Worm (Caenorhabditis elegans) whole organism, late embryonic: ENCODE measurements around the gene F44G4.7.

Experiments used
- K09A11.1 ChIP-seq: sonication (generic microtip); optimal IDR thresholded peaks from 2 replicates; lab custom pipeline; 2017; ENCODE audit warnings: antibody characterized with exemption, mild to moderate bottlenecking, missing genetic modification characterization, missing compliant biosample characterization; ENCODE audit not compliant: insufficient read depth
- ceh-24 ChIP-seq: sonication (generic microtip); optimal IDR thresholded peaks from 2 replicates; lab custom pipeline; 2016; ENCODE audit warnings: mild to moderate bottlenecking, missing genetic modification characterization, missing compliant biosample characterization
- ceh-6 ChIP-seq: fragments of 200-800 bp; sonication (Bioruptor generic); optimal IDR thresholded peaks from 2 replicates; lab custom pipeline; 2018; ENCODE audit warnings: mild to moderate bottlenecking, missing genetic modification characterization, missing compliant biosample characterization
- elt-2 ChIP-seq: sonication (generic microtip); optimal IDR thresholded peaks from 2 replicates; lab custom pipeline; 2016; ENCODE audit warnings: missing genetic modification reagents, missing genetic modification characterization, missing compliant biosample characterization
- gmeb-2 ChIP-seq: sonication (generic microtip); optimal IDR thresholded peaks from 2 replicates; lab custom pipeline; 2016; ENCODE audit warnings: missing genetic modification characterization, inconsistent platforms, missing compliant biosample characterization

DNA sequence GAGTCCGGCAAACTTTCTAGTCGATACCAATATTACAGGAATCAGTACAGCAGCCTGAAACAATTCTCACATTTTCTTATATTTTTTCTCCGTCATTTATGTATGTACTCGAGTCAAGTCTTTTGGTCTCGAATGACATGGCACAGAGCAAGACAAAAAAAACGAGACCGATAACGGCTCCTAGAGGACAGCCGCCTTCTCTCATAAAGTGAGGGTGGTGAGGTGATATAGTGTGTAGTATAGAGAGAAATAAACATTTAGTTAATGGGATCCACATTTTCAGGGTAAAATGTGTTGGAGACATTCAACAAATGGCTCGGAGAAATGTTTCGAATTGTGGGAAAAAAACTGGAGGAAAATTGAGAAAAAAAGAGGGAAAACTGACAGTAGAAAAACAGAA lies 42.8 kb downstream of the F44G4.7 start:
- TF ChIP-seq K09A11.1 (tag; lab: Kevin White, UChicago) (no peak), ceh-24 (tag; lab: Kevin White, UChicago) (no peak), elt-2 (tag; lab: Kevin White, UChicago) (no peak), gmeb-2 (no peak), ceh-6 (GFP tag; lab: Kevin White, UChicago) (no peak)
